Worm (Caenorhabditis elegans) whole organism, L4/young adult: ENCODE data around the gene idpc-1.

Source experiments
- W03F9.2 ChIP-seq: fragments of 150-350 bp; optimal IDR thresholded peaks from 2 replicates; lab custom pipeline; 2014; ENCODE audit warnings: missing biosample characterization, missing genetic modification characterization
- dao-5 ChIP-seq: sonication (generic microtip); optimal IDR thresholded peaks from 2 replicates; lab custom pipeline; 2016; ENCODE audit warnings: missing genotype, missing genetic modification characterization, moderate library complexity, missing compliant biosample characterization
- him-1 ChIP-seq: sonication (generic microtip); optimal IDR thresholded peaks from 2 replicates; lab custom pipeline; 2016; ENCODE audit warnings: missing genotype, missing genetic modification reagents, missing genetic modification characterization, missing compliant biosample characterization

ce11 chrIII:11424815-11425214 is 2.2 kb upstream of the idpc-1 start:
- no peak for TF ChIP-seq him-1 (tag; lab: Kevin White, UChicago)
- no peak for TF ChIP-seq dao-5 (tag; lab: Kevin White, UChicago)
- no peak for TF ChIP-seq W03F9.2 (tag; lab: Kevin White, UChicago)
